Fruit fly (Drosophila melanogaster) whole organism, embryonic: ENCODE results near the gene CG13380.
A peak's percentile ranks its signal among the peaks of the same experiment; 100 is the strongest.

ENCODE experiments used
- CG11093 ChIP-seq: fragments of 200-800 bp; sonication (Bioruptor generic); IDR thresholded peaks from 3 replicates; pipeline ENCODE4 v1.3.6; 2022; ENCODE audit warnings: missing biosample characterization, missing genetic modification characterization
- CG11504 ChIP-seq: fragments of 200-800 bp; sonication (Bioruptor generic); optimal IDR thresholded peaks from 3 replicates; lab custom pipeline; 2019; ENCODE audit warnings: missing biosample characterization, mild to moderate bottlenecking, missing genetic modification characterization, moderate library complexity
- CG12104 ChIP-seq: fragments of 200-800 bp; sonication (Bioruptor generic); optimal IDR thresholded peaks from 3 replicates; lab custom pipeline; 2016; ENCODE audit warnings: missing biosample characterization, missing genetic modification characterization
- CG14710 ChIP-seq: fragments of 200-800 bp; sonication (Bioruptor generic); optimal IDR thresholded peaks from 3 replicates; lab custom pipeline; 2019; ENCODE audit warnings: missing biosample characterization, mild to moderate bottlenecking, missing genetic modification characterization, moderate library complexity
- CG15479 ChIP-seq: fragments of 200-800 bp; sonication (Bioruptor generic); optimal IDR thresholded peaks from 3 replicates; lab custom pipeline; 2019; ENCODE audit warnings: missing biosample characterization, mild to moderate bottlenecking, missing genetic modification characterization, moderate library complexity
- CG18011 ChIP-seq: fragments of 200-800 bp; sonication (Bioruptor generic); optimal IDR thresholded peaks from 2 replicates; lab custom pipeline; 2017; ENCODE audit warnings: missing biosample characterization, missing genetic modification characterization, mild to moderate bottlenecking, moderate library complexity, missing genotype
- CG1832 ChIP-seq: fragments of 200-800 bp; sonication (Bioruptor generic); optimal IDR thresholded peaks from 2 replicates; lab custom pipeline; 2017; ENCODE audit warnings: missing biosample characterization, mild to moderate bottlenecking, missing genetic modification characterization, inconsistent platforms
- CG2199 ChIP-seq: fragments of 200-800 bp; sonication (Bioruptor generic); IDR thresholded peaks from 3 replicates; pipeline ENCODE4 v1.3.6; 2022; ENCODE audit warnings: missing biosample characterization, missing genetic modification characterization
- CG34422 ChIP-seq: fragments of 200-800 bp; sonication (Bioruptor generic); IDR thresholded peaks from 3 replicates; pipeline ENCODE4 v1.3.6; 2022; ENCODE audit warnings: missing biosample characterization, missing genetic modification characterization
- CG42726 ChIP-seq: fragments of 200-800 bp; sonication (Bioruptor generic); IDR thresholded peaks from 2 replicates; pipeline ENCODE4 v1.3.6; 2022; ENCODE audit warnings: missing biosample characterization, missing genetic modification characterization; ENCODE audit not compliant: partially characterized antibody
- CG43689 ChIP-seq: fragments of 200-800 bp; sonication (Bioruptor generic); IDR thresholded peaks from 2 replicates; pipeline ENCODE4 v1.3.6; 2022; ENCODE audit warnings: missing biosample characterization, missing genetic modification characterization
- CG4730 ChIP-seq: fragments of 200-800 bp; sonication (Bioruptor generic); IDR thresholded peaks from 2 replicates; pipeline ENCODE4 v1.3.6; 2022; ENCODE audit warnings: missing biosample characterization, missing genetic modification characterization
- CG4854 ChIP-seq: fragments of 200-800 bp; sonication (Bioruptor generic); optimal IDR thresholded peaks from 2 replicates; lab custom pipeline; 2016; ENCODE audit warnings: missing biosample characterization, missing genetic modification characterization, inconsistent platforms
- CG5180 ChIP-seq: fragments of 200-800 bp; sonication (Bioruptor generic); optimal IDR thresholded peaks from 3 replicates; lab custom pipeline; 2017; ENCODE audit warnings: missing biosample characterization, missing genetic modification characterization, mild to moderate bottlenecking, moderate library complexity, missing genetic modification reagents
- CG6654 ChIP-seq: fragments of 200-800 bp; sonication (Bioruptor generic); optimal IDR thresholded peaks from 2 replicates; lab custom pipeline; 2017; ENCODE audit warnings: missing biosample characterization, mild to moderate bottlenecking, missing genetic modification characterization
- CG6791 ChIP-seq: fragments of 200-800 bp; sonication (Bioruptor generic); IDR thresholded peaks from 3 replicates; pipeline ENCODE4 v1.3.6; 2022; ENCODE audit warnings: missing biosample characterization, missing genetic modification characterization; ENCODE audit not compliant: partially characterized antibody
- CG7963 ChIP-seq: fragments of 200-800 bp; sonication (Bioruptor generic); IDR thresholded peaks from 3 replicates; pipeline ENCODE4 v1.3.6; 2022; ENCODE audit warnings: missing biosample characterization, missing genetic modification characterization; ENCODE audit not compliant: partially characterized antibody
- CG8924 ChIP-seq: fragments of 200-800 bp; optimal IDR thresholded peaks from 3 replicates; lab custom pipeline; 2019; ENCODE audit warnings: missing biosample characterization, mild to moderate bottlenecking, missing genetic modification characterization, moderate library complexity
- CG9932 ChIP-seq: fragments of 200-800 bp; sonication (Bioruptor generic); IDR thresholded peaks from 2 replicates; pipeline ENCODE4 v1.3.6; 2022; ENCODE audit warnings: missing biosample characterization, missing genetic modification characterization
- Dll ChIP-seq: fragments of 200-800 bp; sonication (Bioruptor generic); IDR thresholded peaks from 4 replicates; pipeline ENCODE4 v1.3.6; 2022; ENCODE audit warnings: missing biosample characterization, missing genetic modification characterization; ENCODE audit not compliant: partially characterized antibody
- Hr39 ChIP-seq: fragments of >200 bp; optimal IDR thresholded peaks from 2 replicates; lab custom pipeline; 2017
- Opbp ChIP-seq: fragments of 200-800 bp; sonication (Bioruptor generic); IDR thresholded peaks from 3 replicates; pipeline ENCODE4 v1.3.6; 2022; ENCODE audit warnings: missing biosample characterization, missing genetic modification characterization; ENCODE audit not compliant: partially characterized antibody
- Pdp1 ChIP-seq, 2 experiments: fragments of 200-800 bp; sonication (Bioruptor generic); optimal IDR thresholded peaks; 3 replicates each; lab custom pipeline; 2016; ENCODE audit warnings: missing biosample characterization in 2 of 2, missing genetic modification characterization in 2 of 2, mild to moderate bottlenecking in 1 of 2, moderate library complexity in 1 of 2
- crol ChIP-seq: fragments of 200-800 bp; sonication (Bioruptor generic); IDR thresholded peaks from 2 replicates; pipeline ENCODE4 v1.3.6; 2022; ENCODE audit warnings: missing biosample characterization, missing genetic modification characterization
- dati ChIP-seq: fragments of 200-800 bp; sonication (Bioruptor generic); IDR thresholded peaks from 2 replicates; pipeline ENCODE4 v1.3.6; 2022; ENCODE audit warnings: missing biosample characterization, missing genetic modification characterization
- dysf ChIP-seq: fragments of 200-800 bp; sonication (Bioruptor generic); IDR thresholded peaks from 3 replicates; pipeline ENCODE4 v1.3.6; 2022; ENCODE audit warnings: missing biosample characterization, missing genetic modification characterization
- exex ChIP-seq: fragments of 200-800 bp; sonication (Bioruptor generic); optimal IDR thresholded peaks from 4 replicates; lab custom pipeline; 2018; ENCODE audit warnings: missing biosample characterization, mild to moderate bottlenecking, missing genetic modification characterization, moderate library complexity
- hbn ChIP-seq: fragments of 200-800 bp; sonication (Bioruptor generic); IDR thresholded peaks from 2 replicates; pipeline ENCODE4 v1.3.6; 2022; ENCODE audit warnings: missing biosample characterization, missing genetic modification characterization; ENCODE audit not compliant: partially characterized antibody
- hkb ChIP-seq, 2 experiments: fragments of 200-800 bp in 1 of 2; fragments of >200 bp in 1 of 2; sonication (Bioruptor generic) in 1 of 2; IDR thresholded peaks in 1 of 2; optimal IDR thresholded peaks in 1 of 2; 2 replicates each; pipeline versions ENCODE4 v1.3.6 to Lab custom; 2017 to 2022; ENCODE audit warnings: missing biosample characterization in 1 of 2, missing genetic modification characterization in 1 of 2
- kah ChIP-seq: fragments of 200-800 bp; sonication (Bioruptor generic); optimal IDR thresholded peaks from 2 replicates; lab custom pipeline; 2018; ENCODE audit warnings: missing biosample characterization, mild to moderate bottlenecking, missing genetic modification characterization
- kni ChIP-seq: fragments of 200-800 bp; sonication (Bioruptor generic); optimal IDR thresholded peaks from 3 replicates; lab custom pipeline; 2017; ENCODE audit warnings: mild to moderate bottlenecking, missing biosample characterization, missing genetic modification reagents, missing genetic modification characterization
- lov ChIP-seq, 2 experiments: fragments of 200-800 bp in 1 of 2; fragments of >200 bp in 1 of 2; sonication (Bioruptor generic) in 1 of 2; IDR thresholded peaks in 1 of 2; optimal IDR thresholded peaks in 1 of 2; 2 replicates in 1 of 2; 3 replicates in 1 of 2; pipeline versions ENCODE4 v1.3.6 to Lab custom; 2017 to 2022; ENCODE audit warnings: missing biosample characterization in 1 of 2, missing genetic modification characterization in 1 of 2
- prd ChIP-seq, 3 experiments: fragments of >200 bp in 2 of 3; fragments of 200-800 bp in 1 of 3; sonication (Bioruptor generic) in 1 of 3; optimal IDR thresholded peaks in 2 of 3; IDR thresholded peaks in 1 of 3; 2 replicates in 2 of 3; 3 replicates in 1 of 3; pipeline versions ENCODE4 v1.3.6 to Lab custom; 2017 to 2022; ENCODE audit warnings: missing biosample characterization in 1 of 3, missing genetic modification characterization in 1 of 3
- pros ChIP-seq: fragments of 200-800 bp; sonication (Bioruptor generic); optimal IDR thresholded peaks from 3 replicates; lab custom pipeline; 2019; ENCODE audit warnings: missing biosample characterization, mild to moderate bottlenecking, missing genetic modification characterization, moderate library complexity
- scrt ChIP-seq: fragments of 200-800 bp; sonication (Bioruptor generic); optimal IDR thresholded peaks from 2 replicates; lab custom pipeline; 2018; ENCODE audit warnings: missing biosample characterization, mild to moderate bottlenecking, missing genetic modification characterization, moderate library complexity
- sens ChIP-seq: fragments of 200-800 bp; sonication (Bioruptor generic); peaks from one replicate; lab custom pipeline; 2016; ENCODE audit warnings: missing biosample characterization, missing genetic modification characterization
- slbo ChIP-seq: fragments of 200-800 bp; sonication (Bioruptor generic); IDR thresholded peaks from 2 replicates; pipeline ENCODE4 v1.3.6; 2022; ENCODE audit warnings: missing biosample characterization, missing genetic modification characterization
- sna ChIP-seq: fragments of 200-800 bp; sonication (Bioruptor generic); IDR thresholded peaks from 2 replicates; pipeline ENCODE4 v1.3.6; 2022; ENCODE audit warnings: missing biosample characterization, missing genetic modification characterization; ENCODE audit not compliant: partially characterized antibody
- sqz ChIP-seq: fragments of 200-800 bp; sonication (Bioruptor generic); optimal IDR thresholded peaks from 3 replicates; lab custom pipeline; 2018; ENCODE audit warnings: missing biosample characterization, mild to moderate bottlenecking, missing genetic modification characterization
- trh ChIP-seq: fragments of 200-800 bp; sonication (Bioruptor generic); optimal IDR thresholded peaks from 2 replicates; lab custom pipeline; 2016; ENCODE audit warnings: missing biosample characterization, missing genetic modification characterization
- ttk ChIP-seq: fragments of 200-800 bp; sonication (Bioruptor generic); IDR thresholded peaks from 2 replicates; pipeline ENCODE4 v2.1.2; 2022; ENCODE audit warnings: missing biosample characterization, missing genetic modification characterization
- zen ChIP-seq: fragments of 200-800 bp; sonication (Bioruptor generic); optimal IDR thresholded peaks from 3 replicates; lab custom pipeline; 2018; ENCODE audit warnings: missing biosample characterization, mild to moderate bottlenecking, missing genetic modification characterization, moderate library complexity
- zf30C ChIP-seq: fragments of 200-800 bp; sonication (Bioruptor generic); optimal IDR thresholded peaks from 3 replicates; lab custom pipeline; 2018; ENCODE audit warnings: missing biosample characterization, mild to moderate bottlenecking, missing genetic modification characterization

CG13380 gene

dm6 chr3L:18628458-18628857, 10.7 kb upstream of the CG13380 start (continued):
- TF ChIP-seq CG42726 (GFP tag; lab: Robert Waterston, UW) (no peak), crol (GFP tag; lab: Robert Waterston, UW) (peak; percentile 79), CG14710 (no peak), exex (tag; lab: Kevin White, UChicago) (peak; percentile 10), CG7963 (GFP tag; lab: Robert Waterston, UW) (no peak), Hr39 (lab: Kevin White, UChicago) (peak; percentile 52)

dm6 chr3L:18627657-18628455, 10.1 kb upstream of the CG13380 start:
- TF ChIP-seq pros (GFP tag; lab: Kevin White, UChicago) (peak; percentile 52), CG6791 (peak; percentile 12; the same call in 1 of the 3 replicates), CG1832 (peak; percentile 80), zen (tag; lab: Kevin White, UChicago) (peak; percentile 44), sna (GFP tag; lab: Robert Waterston, UW) (0 out of 2 replicates have a peak, but pooled peaks have one; percentile 39), slbo (GFP tag; lab: Robert Waterston, UW) (peak; percentile 13; the same call in 1 of the 2 replicates), trh (GFP tag; lab: Kevin White, UChicago) (no peak), ttk (0 out of 2 replicates have a peak, but pooled peaks have one; percentile 31), hbn (GFP tag; lab: Robert Waterston, UW) (0 out of 2 replicates have a peak, but pooled peaks have one; percentile 14), CG12104 (GFP tag; lab: Kevin White, UChicago) (no peak), lov (optimal IDR thresholded peaks at IDR 0.05; lab: Kevin White, UChicago) (no peak), lov (GFP tag; IDR thresholded peaks at IDR 0.05; lab: Robert Waterston, UW) (0 out of 3 replicates have a peak, but pooled peaks have one; percentile 30), Pdp1 (GFP tag; optimal IDR thresholded peaks at IDR 0.05; lab: Kevin White, UChicago) (peak in 1 of 2 experiments; percentile 6), CG4854 (GFP tag; lab: Kevin White, UChicago) (no peak), dati (GFP tag; lab: Robert Waterston, UW) (no peak), Opbp (0 out of 3 replicates have a peak, but pooled peaks have one; percentile 7), dysf (GFP tag; lab: Robert Waterston, UW) (0 out of 3 replicates have a peak, but pooled peaks have one; percentile 5), CG2199 (GFP tag; lab: Robert Waterston, UW) (peak; percentile 86; the same call in 2 of the 3 replicates), CG11093 (0 out of 3 replicates have a peak, but pooled peaks have one; percentile 31), CG43689 (GFP tag; lab: Robert Waterston, UW) (no peak), CG34422 (GFP tag; lab: Robert Waterston, UW) (0 out of 3 replicates have a peak, but pooled peaks have one; percentile 13), CG8924 (tag; lab: Kevin White, UChicago) (peak; percentile 31), CG6654 (no peak), kni (GFP tag; lab: Kevin White, UChicago) (peak; percentile 50), kah (peak; percentile 36), prd (optimal IDR thresholded peaks at IDR 0.05; lab: Kevin White, UChicago) (no peak), prd (GFP tag; IDR thresholded peaks at IDR 0.05; lab: Robert Waterston, UW) (no peak), CG4730 (GFP tag; lab: Robert Waterston, UW) (no peak), CG18011 (GFP tag; lab: Kevin White, UChicago) (no peak), CG15479 (GFP tag; lab: Kevin White, UChicago) (peak; percentile 50), sens (peak; percentile 31), sqz (GFP tag; lab: Kevin White, UChicago) (peak; percentile 64), CG11504 (peak; percentile 88), Dll (GFP tag; lab: Robert Waterston, UW) (0 out of 4 replicates have a peak, but pooled peaks have one; percentile 27), hkb (optimal IDR thresholded peaks at IDR 0.05; lab: Kevin White, UChicago) (no peak), hkb (GFP tag; IDR thresholded peaks at IDR 0.05; lab: Robert Waterston, UW) (peak; percentile 19; the same call in 1 of the 2 replicates), CG9932 (GFP tag; lab: Robert Waterston, UW) (0 out of 2 replicates have a peak, but pooled peaks have one; percentile 8), scrt (GFP tag; lab: Kevin White, UChicago) (peak; percentile 49), zf30C (GFP tag; lab: Kevin White, UChicago) (no peak), CG5180 (GFP tag; lab: Kevin White, UChicago) (peak; percentile 88)
